Worm (Caenorhabditis elegans) whole organism, late embryonic: ENCODE measurements around the gene ZK177.12.

Experiments used
- ama-1 ChIP-seq: fragments of 150-350 bp; optimal IDR thresholded peaks from 2 replicates; lab custom pipeline; 2014
- ceh-19 ChIP-seq: fragments of 200-800 bp; sonication (Bioruptor generic); optimal IDR thresholded peaks from 2 replicates; lab custom pipeline; 2018; ENCODE audit warnings: mild to moderate bottlenecking, missing genetic modification characterization, missing compliant biosample characterization
- ceh-2 ChIP-seq: sonication (generic microtip); optimal IDR thresholded peaks from 2 replicates; lab custom pipeline; 2016; ENCODE audit warnings: missing genotype, missing genetic modification characterization, missing compliant biosample characterization
- ceh-9 ChIP-seq: sonication (generic microtip); optimal IDR thresholded peaks from 2 replicates; lab custom pipeline; 2016; ENCODE audit warnings: mild to moderate bottlenecking, missing genetic modification characterization, inconsistent platforms, missing compliant biosample characterization
- elt-4 ChIP-seq: sonication (generic microtip); optimal IDR thresholded peaks from 2 replicates; lab custom pipeline; 2016; ENCODE audit warnings: missing genetic modification characterization, missing compliant biosample characterization
- pha-4 ChIP-seq: fragments of 150-350 bp; optimal IDR thresholded peaks from 2 replicates; lab custom pipeline; 2018; ENCODE audit warnings: missing biosample characterization, missing genetic modification reagents, missing genetic modification characterization
- ttx-3 ChIP-seq: sonication (generic microtip); optimal IDR thresholded peaks from 2 replicates; lab custom pipeline; 2016; ENCODE audit warnings: missing genetic modification reagents, missing genetic modification characterization, missing compliant biosample characterization

- no peak for TF ChIP-seq ceh-9 (tag; lab: Kevin White, UChicago)
- no peak for TF ChIP-seq ama-1 (lab: Kevin White, UChicago)
- TF ChIP-seq ttx-3 (tag; lab: Kevin White, UChicago): no peak
- TF ChIP-seq elt-4 (tag; lab: Kevin White, UChicago): no peak
- TF ChIP-seq pha-4: no peak
- TF ChIP-seq ceh-19 (GFP tag; lab: Kevin White, UChicago): no peak
- TF ChIP-seq ceh-2 (tag; lab: Kevin White, UChicago): no peak
These were observed 17.8 kb upstream of the ZK177.12 start, which contains the start of gene cyp-44A1 for ce11 chrII:5503760-5504159.
